Worm (Caenorhabditis elegans): Measurements from ENCODE around the gene Y45F10B.13.

DNA sequence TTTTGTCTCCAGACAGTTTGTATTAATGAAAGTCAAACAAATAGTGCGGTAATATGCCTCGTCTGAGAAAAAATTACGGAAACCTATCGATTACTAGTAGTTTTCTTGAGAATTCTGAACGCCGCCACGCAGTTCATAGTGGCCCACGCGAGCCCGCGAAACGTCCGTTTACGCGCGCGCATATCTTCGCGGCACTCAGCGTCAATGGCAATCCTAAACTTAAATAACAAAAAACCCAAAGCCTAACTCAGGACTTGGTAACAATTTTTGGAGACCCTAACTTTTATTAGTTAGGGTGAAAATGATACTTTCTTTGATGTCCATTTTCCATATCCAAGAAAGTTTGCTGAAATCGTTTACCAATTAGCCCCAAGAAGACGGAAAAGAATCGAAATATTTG lies 39.9 kb upstream of the Y45F10B.13 start:
- no peak for TF ChIP-seq dao-5 (tag; optimal IDR thresholded peaks at IDR 0.05)
- TF ChIP-seq W03F9.2 (tag; optimal IDR thresholded peaks at IDR 0.05) = no peak
